Worm (Caenorhabditis elegans): ENCODE measurements around the gene magi-1.
A peak's percentile ranks its signal among the peaks of the same experiment; 100 is the strongest.

Gene magi-1

DNA sequence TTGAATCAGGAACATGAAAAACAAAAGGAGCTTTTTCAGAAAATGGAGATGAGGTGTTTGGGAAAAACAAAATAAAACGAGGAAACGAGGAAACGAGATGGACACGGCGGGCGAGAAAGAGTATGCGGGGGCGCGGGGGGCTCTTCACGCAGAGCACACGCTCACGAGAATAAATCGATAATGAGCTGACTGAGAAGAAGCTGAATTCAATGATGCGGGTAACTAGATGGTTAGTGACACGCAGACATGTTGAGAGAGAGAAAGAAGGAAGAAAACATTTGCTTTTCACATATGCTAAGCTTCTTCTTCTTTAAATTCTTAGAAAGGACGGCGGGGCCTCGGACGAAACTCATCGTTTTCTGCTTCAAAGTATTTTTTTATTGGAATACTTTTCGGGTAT is 50.7 kb downstream of the magi-1 start:
- TF ChIP-seq chd-7 (tag; optimal IDR thresholded peaks at IDR 0.05) (no peak), nfyb-1 (GFP tag; IDR thresholded peaks at IDR 0.05) (no peak), ceh-100 (GFP tag; IDR thresholded peaks at IDR 0.05) (no peak), hmg-20 (GFP tag; IDR thresholded peaks at IDR 0.05) (no peak), K12H6.12 (tag; optimal IDR thresholded peaks at IDR 0.05) (peak; percentile 1), madf-3 (GFP tag; IDR thresholded peaks at IDR 0.05) (no peak), hmg-1.2 (GFP tag; IDR thresholded peaks at IDR 0.05) (no peak), K11D2.4 (GFP tag; IDR thresholded peaks at IDR 0.05) (peak; percentile 43; the same call in 1 of the 2 replicates)

DNA sequence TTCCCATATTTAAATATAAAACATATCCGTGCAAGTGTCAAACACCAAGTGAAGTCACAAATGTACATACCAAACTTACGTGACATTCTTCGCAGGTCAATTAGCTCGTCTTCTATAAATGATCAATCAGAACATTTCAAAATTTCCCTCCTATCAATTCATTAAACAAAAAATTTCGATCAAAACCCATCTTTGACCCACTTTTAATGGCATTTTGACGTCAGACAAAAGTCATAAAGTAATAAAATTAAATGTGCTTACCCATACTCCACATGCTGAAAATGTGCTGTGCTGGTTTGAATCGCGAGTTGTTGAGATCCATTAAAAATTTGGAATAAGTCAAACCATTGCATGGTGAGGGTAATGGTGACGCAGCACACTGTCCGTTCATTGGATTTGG is 54.9 kb downstream of the magi-1 start:
- TF ChIP-seq ccch-3 (GFP tag; optimal IDR thresholded peaks at IDR 0.05), result no peak
- no peak for TF ChIP-seq nfya-2 (GFP tag; IDR thresholded peaks at IDR 0.05)
- TF ChIP-seq F39B2.1 (GFP tag; IDR thresholded peaks at IDR 0.05), result no peak
- TF ChIP-seq nhr-80 (tag; optimal IDR thresholded peaks at IDR 0.05), result peak; percentile 24

DNA sequence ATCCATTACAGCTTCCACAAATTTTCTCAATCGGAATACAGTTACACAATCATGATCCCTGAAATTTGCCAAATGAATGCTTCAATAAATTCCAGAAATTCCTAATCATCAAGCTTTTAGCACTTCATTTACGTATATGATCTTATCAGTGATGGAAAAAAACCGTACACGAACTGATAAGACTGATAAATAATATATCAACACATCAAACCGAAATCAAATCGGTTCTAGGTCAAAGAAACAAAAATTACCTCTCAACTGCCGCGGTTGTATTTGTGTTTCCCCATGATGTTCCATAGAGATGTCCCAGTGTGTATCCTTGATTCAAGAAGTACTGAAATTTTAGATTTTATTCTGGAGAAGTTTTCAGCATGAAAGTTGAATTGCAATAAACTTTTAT is 56.2 kb downstream of the magi-1 start:
- TF ChIP-seq nhr-80 (tag; optimal IDR thresholded peaks at IDR 0.05) (peak; percentile 57), lir-1 (GFP tag; conservative IDR thresholded peaks at IDR 0.05) (no peak)

DNA sequence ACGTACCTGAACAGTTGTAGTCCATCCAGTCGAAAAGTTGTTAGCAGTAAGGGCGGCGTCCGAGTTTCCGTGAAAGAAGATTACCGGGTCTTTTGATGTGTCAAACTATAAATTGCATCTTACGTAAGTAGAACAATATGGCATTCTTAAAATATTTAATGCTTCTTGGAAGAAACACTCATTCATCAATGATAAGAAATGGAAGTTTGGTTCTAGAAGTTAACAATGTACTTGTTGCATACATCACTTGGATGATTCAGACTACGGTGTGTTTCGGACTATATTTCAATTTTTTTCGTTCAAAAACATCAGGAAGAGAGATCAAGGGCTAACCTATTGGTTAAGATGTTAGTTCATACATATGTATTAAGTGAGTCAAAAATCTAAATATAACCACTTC is 57.3 kb downstream of the magi-1 start:
- TF ChIP-seq F52B5.7 (tag; optimal IDR thresholded peaks at IDR 0.05) (no peak), dpff-1 (tag; optimal IDR thresholded peaks at IDR 0.05) (no peak), C17E4.6 (GFP tag; IDR thresholded peaks at IDR 0.05) (no peak), athp-1 (tag; optimal IDR thresholded peaks at IDR 0.05) (no peak), lsy-27 (tag; optimal IDR thresholded peaks at IDR 0.05; ENCODE audit: borderline replicate concordance, insufficient read depth) (no peak), tbx-9 (tag; optimal IDR thresholded peaks at IDR 0.05; ENCODE audit: borderline replicate concordance) (no peak), B0336.3 (GFP tag; IDR thresholded peaks at IDR 0.05) (no peak), him-1 (tag; optimal IDR thresholded peaks at IDR 0.05) (no peak), hlh-26 (GFP tag; conservative IDR thresholded peaks at IDR 0.05) (no peak), nhr-179 (tag; optimal IDR thresholded peaks at IDR 0.05) (no peak)

DNA sequence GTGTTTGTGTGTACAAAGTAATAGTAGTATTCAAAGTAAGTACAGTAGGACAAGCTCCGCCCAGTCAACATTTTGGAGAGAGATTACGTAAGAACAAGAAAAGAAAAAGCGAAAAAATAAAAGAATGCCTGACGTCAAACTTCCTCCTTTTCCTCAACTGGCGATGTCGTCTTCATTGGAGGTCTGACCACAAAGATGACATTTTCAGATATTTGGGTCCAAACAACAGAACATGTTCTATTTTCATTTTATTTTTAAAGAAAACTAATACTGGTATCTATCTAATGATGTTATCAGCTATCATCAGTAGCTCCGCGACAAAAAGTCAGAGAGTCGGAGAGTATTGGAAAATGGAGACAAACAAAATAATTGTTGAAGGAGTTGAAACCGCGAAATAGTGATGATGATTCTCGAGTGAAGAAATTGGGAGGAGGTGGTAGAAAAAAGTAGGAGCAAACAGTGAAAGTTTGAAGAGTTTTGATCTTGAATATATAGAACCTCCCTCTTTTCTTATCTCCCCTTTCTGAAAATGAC is 58.9 kb downstream of the magi-1 start, which contains the start of gene lips-5:
TSS of gene lips-5 (minus strand) at position 51 of the 534 bp plus-strand sequence.
- peak; percentile 47 for TF ChIP-seq nhr-80 (tag; optimal IDR thresholded peaks at IDR 0.05)
- TF ChIP-seq egrh-3 (GFP tag; IDR thresholded peaks at IDR 0.05), result no peak

DNA sequence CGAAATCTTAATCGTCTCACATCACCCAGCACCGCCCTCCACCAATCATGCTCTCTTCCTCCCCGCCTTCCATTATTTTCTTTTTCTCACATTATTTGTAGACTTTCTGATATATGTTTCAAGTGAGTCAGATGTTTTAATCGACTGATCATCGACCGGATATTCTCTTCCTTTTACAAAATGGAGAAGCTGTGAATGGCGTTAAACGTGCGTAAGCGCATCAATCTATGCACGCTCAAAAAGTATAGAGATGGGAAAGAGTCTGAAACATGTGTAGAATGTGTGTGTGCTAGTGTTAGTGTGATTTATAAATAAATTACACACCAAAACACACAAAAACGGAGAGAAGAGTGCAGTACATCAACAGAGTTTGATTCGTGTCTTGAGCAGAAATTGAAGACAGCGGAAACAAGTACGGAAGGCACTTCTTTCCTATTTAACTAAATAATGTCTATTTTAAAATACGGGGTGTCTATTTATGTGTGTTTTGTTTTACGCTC is 62.2 kb downstream of the magi-1 start:
- TF ChIP-seq die-1 (tag; optimal IDR thresholded peaks at IDR 0.05) (no peak), aptf-2 (GFP tag; conservative IDR thresholded peaks at IDR 0.05) (no peak), nhr-27 (tag; optimal IDR thresholded peaks at IDR 0.05) (no peak), attf-6 (GFP tag; IDR thresholded peaks at IDR 0.05) (no peak), Y79H2A.3 (GFP tag; conservative IDR thresholded peaks at IDR 0.05) (no peak), T26A5.8 (tag; optimal IDR thresholded peaks at IDR 0.05) (no peak), ztf-28 (GFP tag; IDR thresholded peaks at IDR 0.05) (no peak), ceh-58 (GFP tag; IDR thresholded peaks at IDR 0.05) (no peak)
